Worm (Caenorhabditis elegans): ENCODE measurements around the gene adr-2.

Gene adr-2

DNA sequence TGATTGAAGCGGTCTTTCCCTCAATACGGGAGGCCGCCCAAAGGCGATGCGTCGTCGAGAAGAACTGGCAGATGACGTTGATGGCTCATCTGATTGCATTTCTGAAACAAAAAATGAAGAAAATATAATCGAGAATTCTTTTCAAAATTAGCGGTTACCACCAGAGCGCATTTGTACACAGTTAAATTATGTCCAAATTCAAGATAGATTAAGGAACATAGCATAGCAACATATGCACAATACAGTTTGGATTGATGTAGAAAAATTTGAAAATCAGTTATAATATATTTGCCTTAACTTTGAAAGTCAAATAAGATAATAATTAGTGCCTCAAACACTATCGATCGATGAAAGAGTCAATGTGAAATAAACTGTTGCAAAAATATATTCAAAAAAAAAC is 3.0 kb downstream of the adr-2 start, which contains the start of gene R151.8:
Gene R151.8, minus strand, starts transcription at position 101 of the 400 bp plus-strand sequence.
- no peak for TF ChIP-seq chd-7 (tag; optimal IDR thresholded peaks at IDR 0.05)
- no peak for TF ChIP-seq F52B5.7 (tag; optimal IDR thresholded peaks at IDR 0.05)
- TF ChIP-seq efl-1 (GFP tag; optimal IDR thresholded peaks at IDR 0.05): no peak
- no peak for TF ChIP-seq lir-1 (GFP tag; conservative IDR thresholded peaks at IDR 0.05)
- TF ChIP-seq ets-4 (GFP tag; optimal IDR thresholded peaks at IDR 0.05): no peak
- no peak for TF ChIP-seq cebp-2 (GFP tag; IDR thresholded peaks at IDR 0.05)
- TF ChIP-seq mxl-1 (tag; optimal IDR thresholded peaks at IDR 0.05): no peak
- no peak for TF ChIP-seq sea-2 (GFP tag; IDR thresholded peaks at IDR 0.05)
- no peak for TF ChIP-seq egl-44 (GFP tag; IDR thresholded peaks at IDR 0.05)
- no peak for TF ChIP-seq F39B2.1 (GFP tag; IDR thresholded peaks at IDR 0.05)
- TF ChIP-seq sptf-2 (GFP tag; optimal IDR thresholded peaks at IDR 0.05): no peak
- TF ChIP-seq unc-130 (GFP tag; optimal IDR thresholded peaks at IDR 0.05): no peak
- no peak for TF ChIP-seq zim-3 (tag; optimal IDR thresholded peaks at IDR 0.05)
- no peak for TF ChIP-seq mes-4 (tag; optimal IDR thresholded peaks at IDR 0.05)
- no peak for TF ChIP-seq ccch-3 (GFP tag; optimal IDR thresholded peaks at IDR 0.05)
- no peak for TF ChIP-seq dpff-1 (tag; optimal IDR thresholded peaks at IDR 0.05)
- no peak for TF ChIP-seq F22D6.2 (tag; optimal IDR thresholded peaks at IDR 0.05)

DNA sequence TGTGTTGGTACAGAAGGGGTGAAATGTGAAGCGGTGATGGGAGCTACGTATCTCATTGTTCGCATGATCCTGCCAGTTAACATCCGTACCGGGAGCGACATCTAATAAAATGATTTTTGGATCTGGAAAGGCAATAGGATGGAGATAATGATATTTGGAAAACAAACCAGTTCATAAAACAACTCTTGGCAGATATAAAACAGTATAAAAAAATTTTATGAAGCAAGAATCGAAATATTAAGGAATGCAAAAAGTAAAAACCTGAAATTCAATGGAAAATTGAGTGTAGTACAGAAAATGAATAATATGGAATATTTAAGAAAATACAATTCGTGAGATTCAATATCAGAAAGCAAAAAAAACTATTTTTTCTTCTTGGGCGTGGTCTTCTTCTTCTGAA is 6.1 kb downstream of the adr-2 start, which contains the start of gene hsp-75:
Gene hsp-75, minus strand, starts transcription at position 101 of the 400 bp plus-strand sequence.
- TF ChIP-seq F57C9.4 (tag; optimal IDR thresholded peaks at IDR 0.05) (no peak), die-1 (tag; optimal IDR thresholded peaks at IDR 0.05) (no peak), F23B12.7 (tag; optimal IDR thresholded peaks at IDR 0.05; ENCODE audit: insufficient read depth) (no peak), K11D2.4 (GFP tag; IDR thresholded peaks at IDR 0.05) (no peak), egrh-3 (GFP tag; IDR thresholded peaks at IDR 0.05) (no peak), mxl-1 (tag; optimal IDR thresholded peaks at IDR 0.05) (no peak), hlh-26 (GFP tag; conservative IDR thresholded peaks at IDR 0.05) (no peak), somi-1 (GFP tag; optimal IDR thresholded peaks at IDR 0.05) (no peak), let-607 (tag; optimal IDR thresholded peaks at IDR 0.05) (no peak), Y53F4B.3 (GFP tag; IDR thresholded peaks at IDR 0.05) (no peak), ztf-28 (GFP tag; IDR thresholded peaks at IDR 0.05) (no peak), athp-1 (tag; optimal IDR thresholded peaks at IDR 0.05) (no peak), nfya-2 (GFP tag; IDR thresholded peaks at IDR 0.05) (no peak), ceh-58 (GFP tag; IDR thresholded peaks at IDR 0.05) (no peak), repo-1 (tag; optimal IDR thresholded peaks at IDR 0.05) (no peak), lin-35 (GFP tag; optimal IDR thresholded peaks at IDR 0.05) (no peak), nhr-120 (GFP tag; IDR thresholded peaks at IDR 0.05) (no peak)

DNA sequence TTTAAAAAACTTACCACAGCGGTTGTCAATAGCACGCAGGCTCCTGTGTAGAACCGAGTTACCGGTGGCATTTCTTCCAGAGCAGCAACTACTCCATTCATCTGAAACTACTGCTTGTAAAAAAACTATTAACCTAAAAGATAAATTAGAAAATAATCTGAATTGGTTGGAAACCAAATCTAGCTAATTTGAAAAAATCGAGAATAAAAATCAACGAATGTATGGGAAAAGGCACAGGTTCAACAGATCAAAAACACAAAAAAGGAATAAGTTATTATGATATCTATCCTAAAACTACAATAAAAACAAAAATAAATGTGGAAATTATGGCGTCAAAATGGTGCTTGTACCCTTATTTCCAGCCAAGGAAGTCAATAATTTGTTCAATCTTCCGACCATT is 9.7 kb downstream of the adr-2 start, which contains the start of gene der-2:
Gene der-2, minus strand, starts transcription at position 101 of the 400 bp plus-strand sequence.
- no peak for TF ChIP-seq nhr-179 (tag; optimal IDR thresholded peaks at IDR 0.05)
- TF ChIP-seq gei-17 (GFP tag; optimal IDR thresholded peaks at IDR 0.05): no peak
- no peak for TF ChIP-seq rec-8 (tag; optimal IDR thresholded peaks at IDR 0.05)
- no peak for TF ChIP-seq hmg-20 (GFP tag; IDR thresholded peaks at IDR 0.05)
- no peak for TF ChIP-seq bed-1 (GFP tag; IDR thresholded peaks at IDR 0.05)
- TF ChIP-seq ztf-28 (GFP tag; IDR thresholded peaks at IDR 0.05): no peak
- TF ChIP-seq egl-18 (GFP tag; IDR thresholded peaks at IDR 0.05): no peak
- TF ChIP-seq ceh-100 (GFP tag; IDR thresholded peaks at IDR 0.05): no peak
- TF ChIP-seq ztf-18 (tag; optimal IDR thresholded peaks at IDR 0.05): no peak
- TF ChIP-seq snpc-4 (GFP tag; optimal IDR thresholded peaks at IDR 0.05): no peak
- TF ChIP-seq snpc-4 (tag; optimal IDR thresholded peaks at IDR 0.05): no peak
- no peak for TF ChIP-seq lin-26 (GFP tag; IDR thresholded peaks at IDR 0.05)
- TF ChIP-seq ceh-79 (tag; optimal IDR thresholded peaks at IDR 0.05): no peak
- TF ChIP-seq dpff-1 (tag; optimal IDR thresholded peaks at IDR 0.05): no peak
- TF ChIP-seq efl-1 (GFP tag; optimal IDR thresholded peaks at IDR 0.05): no peak
- TF ChIP-seq dpl-1 (GFP tag; optimal IDR thresholded peaks at IDR 0.05): no peak

All from whole organism, young adult.